Fruit fly (Drosophila melanogaster): ENCODE measurements around the gene Tmhs.

The Tmhs gene

dm6 chr3L:1906208-1906607, 20.8 kb downstream of the Tmhs start:
- TF ChIP-seq gl (tag; optimal IDR thresholded peaks at IDR 0.05): no peak
- TF ChIP-seq CG10348 (GFP tag; IDR thresholded peaks at IDR 0.05): no peak
- TF ChIP-seq CG8159 (tag; optimal IDR thresholded peaks at IDR 0.05): peak; percentile 4
- no peak for TF ChIP-seq EcR (GFP tag; optimal IDR thresholded peaks at IDR 0.05)
- peak; percentile 19 for TF ChIP-seq Pif1A (GFP tag; optimal IDR thresholded peaks at IDR 0.05)

- TF ChIP-seq CG12605 (GFP tag; IDR thresholded peaks at IDR 0.05): no peak
- TF ChIP-seq Pif1B (GFP tag; optimal IDR thresholded peaks at IDR 0.05): no peak
- no peak for TF ChIP-seq CG8159 (tag; optimal IDR thresholded peaks at IDR 0.05)
- no peak for TF ChIP-seq fd96Ca (GFP tag; IDR thresholded peaks at IDR 0.05)
- TF ChIP-seq EcR (GFP tag; optimal IDR thresholded peaks at IDR 0.05): no peak
Measured at dm6 chr3L:1909000-1909399, 23.5 kb downstream of the Tmhs start.

DNA sequence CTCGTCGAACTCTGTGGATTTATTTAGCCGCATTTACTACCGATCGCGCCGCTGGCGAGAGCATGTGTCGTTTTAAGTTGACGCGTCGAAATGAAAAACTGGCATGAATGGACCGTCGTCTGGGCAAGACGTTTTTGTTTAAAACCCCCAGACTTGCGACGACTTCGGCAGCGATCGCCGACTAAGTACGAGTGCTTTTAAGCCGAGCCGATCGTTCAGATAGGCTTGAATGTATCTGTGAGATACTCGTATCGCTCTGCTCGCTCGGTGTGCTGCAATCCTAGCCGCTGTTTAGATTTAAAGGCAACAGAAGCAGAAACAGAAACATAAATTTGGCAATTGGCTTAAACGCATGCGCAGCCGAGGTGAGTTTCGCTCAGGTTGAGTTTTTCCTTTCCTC, 24.6 kb downstream of the Tmhs start, which contains the start of gene dsb:
TSS of gene dsb (minus strand) at position 91 of the 400 bp plus-strand sequence.
- TF ChIP-seq CG9948 (tag; optimal IDR thresholded peaks at IDR 0.05) (no peak), CG34367 (tag; optimal IDR thresholded peaks at IDR 0.05) (no peak), CG13204 (GFP tag; optimal IDR thresholded peaks at IDR 0.05) (peak; percentile 7), EcR (GFP tag; optimal IDR thresholded peaks at IDR 0.05) (no peak)

DNA sequence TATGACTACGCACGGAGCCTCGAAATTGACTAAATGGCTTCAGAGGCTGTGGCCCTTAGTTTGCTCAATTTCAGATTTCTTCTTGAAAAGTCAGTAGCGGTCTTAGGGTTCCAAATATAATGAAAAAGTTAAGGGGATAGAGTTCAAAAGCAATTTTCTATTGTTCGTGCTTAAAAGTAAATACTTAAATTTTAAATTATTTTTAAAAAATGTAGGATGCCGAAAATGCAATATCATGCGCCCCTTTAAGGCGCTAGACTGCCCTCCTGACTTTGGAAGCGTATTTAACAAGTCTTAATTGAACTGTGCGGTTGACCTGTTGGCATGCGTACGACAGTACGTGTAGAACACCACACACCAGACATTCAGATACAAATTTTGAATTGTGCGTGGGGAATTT, 29.2 kb downstream of the Tmhs start:
- no peak for TF ChIP-seq CG15710 (tag; optimal IDR thresholded peaks at IDR 0.05)
- no peak for TF ChIP-seq CG13204 (GFP tag; optimal IDR thresholded peaks at IDR 0.05)
- TF ChIP-seq CG10348 (GFP tag; IDR thresholded peaks at IDR 0.05): no peak
- TF ChIP-seq CG9948 (tag; optimal IDR thresholded peaks at IDR 0.05): no peak
- no peak for TF ChIP-seq CG12605 (GFP tag; IDR thresholded peaks at IDR 0.05)

dm6 chr3L:1916617-1917016, 31.2 kb downstream of the Tmhs start:
- no peak for TF ChIP-seq CG10348 (GFP tag; IDR thresholded peaks at IDR 0.05)
- TF ChIP-seq CG13204 (GFP tag; optimal IDR thresholded peaks at IDR 0.05): no peak
- TF ChIP-seq rn (GFP tag; IDR thresholded peaks at IDR 0.05): no peak
- TF ChIP-seq CG8301 (tag; optimal IDR thresholded peaks at IDR 0.05): no peak
- no peak for TF ChIP-seq CG15710 (tag; optimal IDR thresholded peaks at IDR 0.05)
- no peak for TF ChIP-seq CG14655 (GFP tag; optimal IDR thresholded peaks at IDR 0.05)
- no peak for TF ChIP-seq CG12605 (GFP tag; IDR thresholded peaks at IDR 0.05)
- no peak for TF ChIP-seq Pif1B (GFP tag; optimal IDR thresholded peaks at IDR 0.05)

DNA sequence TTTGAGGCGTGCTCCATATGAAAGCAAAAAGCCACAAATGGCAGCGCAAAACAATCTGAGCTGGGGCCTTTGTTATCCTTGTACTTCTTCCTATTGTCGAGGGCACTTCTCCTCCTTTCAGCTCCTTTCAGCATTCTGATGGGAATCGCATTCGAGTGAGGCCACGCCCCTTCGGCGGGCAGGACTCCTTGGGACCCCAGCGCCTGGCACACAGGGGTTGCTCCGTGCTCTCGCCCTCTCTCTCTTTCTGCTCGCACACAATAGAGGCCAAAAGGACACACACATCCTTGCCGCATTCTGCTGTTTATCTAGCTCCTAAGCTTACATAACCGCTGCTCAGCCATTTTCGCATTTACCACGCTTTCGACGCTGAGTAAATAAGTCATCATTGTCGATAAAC, 34.6 kb downstream of the Tmhs start:
- TF ChIP-seq gl (tag; optimal IDR thresholded peaks at IDR 0.05): no peak
- no peak for TF ChIP-seq CG4496 (GFP tag; IDR thresholded peaks at IDR 0.05)
- TF ChIP-seq CG10348 (GFP tag; IDR thresholded peaks at IDR 0.05): no peak
- TF ChIP-seq CG9948 (tag; optimal IDR thresholded peaks at IDR 0.05): no peak
- TF ChIP-seq CG34367 (tag; optimal IDR thresholded peaks at IDR 0.05): no peak
- no peak for TF ChIP-seq CG32121 (GFP tag; IDR thresholded peaks at IDR 0.05)
- no peak for TF ChIP-seq CG12605 (GFP tag; IDR thresholded peaks at IDR 0.05)
- no peak for TF ChIP-seq CG8159 (tag; optimal IDR thresholded peaks at IDR 0.05)
- no peak for TF ChIP-seq CG17806 (tag; optimal IDR thresholded peaks at IDR 0.05)
- TF ChIP-seq EcR (GFP tag; optimal IDR thresholded peaks at IDR 0.05): no peak
- TF ChIP-seq Pif1B (GFP tag; optimal IDR thresholded peaks at IDR 0.05): no peak
- no peak for TF ChIP-seq CG8301 (tag; optimal IDR thresholded peaks at IDR 0.05)
- no peak for TF ChIP-seq Pif1A (GFP tag; optimal IDR thresholded peaks at IDR 0.05)
- TF ChIP-seq CG14655 (GFP tag; optimal IDR thresholded peaks at IDR 0.05): no peak
- no peak for TF ChIP-seq fd96Ca (GFP tag; IDR thresholded peaks at IDR 0.05)
- TF ChIP-seq CG15710 (tag; optimal IDR thresholded peaks at IDR 0.05): no peak
- no peak for TF ChIP-seq D1 (tag; optimal IDR thresholded peaks at IDR 0.05)
- TF ChIP-seq CG13204 (GFP tag; optimal IDR thresholded peaks at IDR 0.05): no peak
- TF ChIP-seq Snoo (tag; optimal IDR thresholded peaks at IDR 0.05): no peak
- no peak for TF ChIP-seq rn (GFP tag; IDR thresholded peaks at IDR 0.05)

dm6 chr3L:1920943-1921342, 35.5 kb downstream of the Tmhs start, which contains the start of gene Dbx:
Gene Dbx (plus strand): TSS chr3L:1921307.
- TF ChIP-seq D1 (tag; optimal IDR thresholded peaks at IDR 0.05) (no peak), CG32121 (GFP tag; IDR thresholded peaks at IDR 0.05) (no peak), Pif1B (GFP tag; optimal IDR thresholded peaks at IDR 0.05) (no peak)

DNA sequence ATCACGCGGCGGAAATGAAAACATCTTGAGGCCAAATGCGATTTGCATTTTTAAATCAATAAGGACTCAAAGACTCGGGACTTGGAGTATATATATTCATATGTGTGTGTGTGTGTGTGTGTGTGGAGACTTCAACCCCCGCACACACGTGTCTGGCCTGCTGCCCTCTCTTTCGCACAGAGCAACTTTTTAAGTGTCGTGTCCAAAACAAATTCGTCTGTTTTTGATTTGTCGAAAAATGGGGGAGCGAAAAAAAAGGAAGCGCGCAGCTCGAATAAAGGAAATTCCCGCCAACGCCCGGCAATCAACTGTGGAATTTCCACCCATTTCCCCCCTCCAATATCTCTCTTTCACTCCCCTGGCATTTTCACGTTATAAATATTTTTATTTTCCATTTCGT, 43.5 kb downstream of the Tmhs start:
- no peak for TF ChIP-seq CG17806 (tag; optimal IDR thresholded peaks at IDR 0.05)
- TF ChIP-seq CG8301 (tag; optimal IDR thresholded peaks at IDR 0.05): no peak

dm6 chr3L:1937469-1937868, 52.0 kb downstream of the Tmhs start:
- no peak for TF ChIP-seq Snoo (tag; optimal IDR thresholded peaks at IDR 0.05)
- TF ChIP-seq CG12605 (GFP tag; IDR thresholded peaks at IDR 0.05): no peak
- TF ChIP-seq CG34367 (tag; optimal IDR thresholded peaks at IDR 0.05): no peak
- TF ChIP-seq CG4496 (GFP tag; IDR thresholded peaks at IDR 0.05): peak; percentile 64
- peak; percentile 59 for TF ChIP-seq CG14655 (GFP tag; optimal IDR thresholded peaks at IDR 0.05)
- no peak for TF ChIP-seq rn (GFP tag; IDR thresholded peaks at IDR 0.05)
- peak; percentile 6 for TF ChIP-seq Pif1B (GFP tag; optimal IDR thresholded peaks at IDR 0.05)
- TF ChIP-seq CG13204 (GFP tag; optimal IDR thresholded peaks at IDR 0.05): no peak
- no peak for TF ChIP-seq CG9948 (tag; optimal IDR thresholded peaks at IDR 0.05)
- no peak for TF ChIP-seq Pif1A (GFP tag; optimal IDR thresholded peaks at IDR 0.05)
- TF ChIP-seq CG15710 (tag; optimal IDR thresholded peaks at IDR 0.05): no peak
- no peak for TF ChIP-seq CG10348 (GFP tag; IDR thresholded peaks at IDR 0.05)
- no peak for TF ChIP-seq EcR (GFP tag; optimal IDR thresholded peaks at IDR 0.05)
- TF ChIP-seq CG8301 (tag; optimal IDR thresholded peaks at IDR 0.05): peak; percentile 49
- TF ChIP-seq CG32121 (GFP tag; IDR thresholded peaks at IDR 0.05): 0 out of 2 replicates have a peak, but pooled peaks have one; percentile 14
- TF ChIP-seq fd96Ca (GFP tag; IDR thresholded peaks at IDR 0.05): no peak
- TF ChIP-seq Ets98B (GFP tag; IDR thresholded peaks at IDR 0.05): no peak; the same call in 1 of the 2 replicates
- TF ChIP-seq D1 (tag; optimal IDR thresholded peaks at IDR 0.05): no peak
- peak; percentile 14 for TF ChIP-seq CG8159 (tag; optimal IDR thresholded peaks at IDR 0.05)
- TF ChIP-seq gl (tag; optimal IDR thresholded peaks at IDR 0.05): no peak
- TF ChIP-seq CG17806 (tag; optimal IDR thresholded peaks at IDR 0.05): no peak
